Worm (Caenorhabditis elegans): Measurements from ENCODE around the gene C56G2.4.

ce11 chrIII:6353084-6353483 is 21.6 kb downstream of the C56G2.4 start, which contains the start of gene akap-1:
- TF ChIP-seq unc-62 (GFP tag; optimal IDR thresholded peaks at IDR 0.05) (no peak), unc-39 (tag; optimal IDR thresholded peaks at IDR 0.05) (no peak), elt-3 (tag; optimal IDR thresholded peaks at IDR 0.05) (no peak), skn-1 (tag; optimal IDR thresholded peaks at IDR 0.05) (no peak), ama-1 (optimal IDR thresholded peaks at IDR 0.05) (no peak), mml-1 (tag; optimal IDR thresholded peaks at IDR 0.05) (no peak), nhr-12 (tag; optimal IDR thresholded peaks at IDR 0.05) (no peak), ceh-82 (tag; optimal IDR thresholded peaks at IDR 0.05) (no peak), tbx-2 (tag; optimal IDR thresholded peaks at IDR 0.05) (no peak)
